Fruit fly (Drosophila melanogaster) whole organism, wandering third instar larva: Measurements from ENCODE around the gene CG7907.

Experiments
- Abd-B ChIP-seq: fragments of >200 bp; optimal IDR thresholded peaks from 2 replicates; lab custom pipeline; 2017; ENCODE audit warnings: missing biosample characterization, missing genetic modification characterization
- CG9705 ChIP-seq: fragments of 200-800 bp; sonication (Bioruptor generic); optimal IDR thresholded peaks from 2 replicates; lab custom pipeline; 2018; ENCODE audit warnings: missing biosample characterization, mild to moderate bottlenecking, missing genetic modification characterization
- CrebA ChIP-seq: fragments of 200-800 bp; sonication (Bioruptor generic); optimal IDR thresholded peaks from 2 replicates; lab custom pipeline; 2016; ENCODE audit warnings: missing biosample characterization, mild to moderate bottlenecking, missing genetic modification characterization, borderline replicate concordance
- Dfd ChIP-seq: fragments of >200 bp; optimal IDR thresholded peaks from 2 replicates; lab custom pipeline; 2017; ENCODE audit warnings: missing biosample characterization, missing genetic modification characterization
- Dif ChIP-seq: fragments of 200-275, 200-300 bp; sonication (Bioruptor generic); optimal IDR thresholded peaks from 2 replicates; lab custom pipeline; 2018; ENCODE audit warnings: missing biosample characterization, missing genetic modification characterization; ENCODE audit not compliant: partially characterized antibody
- GATAd ChIP-seq: sonication (Bioruptor generic); optimal IDR thresholded peaks from 2 replicates; lab custom pipeline; 2016; ENCODE audit warnings: missing biosample characterization, missing genetic modification characterization
- HLH106 ChIP-seq: fragments of 200-800 bp; optimal IDR thresholded peaks from 3 replicates; lab custom pipeline; 2019; ENCODE audit warnings: missing biosample characterization, mild to moderate bottlenecking, missing genetic modification characterization, moderate library complexity
- Hnf4 ChIP-seq: fragments of 200-800 bp; sonication (Bioruptor generic); optimal IDR thresholded peaks from 2 replicates; lab custom pipeline; 2016; ENCODE audit warnings: missing biosample characterization, mild to moderate bottlenecking, missing genetic modification characterization
- Hr78 ChIP-seq: fragments of >200 bp; optimal IDR thresholded peaks from 2 replicates; lab custom pipeline; 2017; ENCODE audit warnings: missing biosample characterization, missing genetic modification characterization
- Hr83 ChIP-seq: fragments of 200-300 bp; sonication (Bioruptor generic); optimal IDR thresholded peaks from 2 replicates; lab custom pipeline; 2016; ENCODE audit warnings: missing biosample characterization, mild to moderate bottlenecking, missing genetic modification characterization, moderate library complexity; ENCODE audit not compliant: poor library complexity, severe bottlenecking
- Jra ChIP-seq: sonication (Bioruptor generic); optimal IDR thresholded peaks from 2 replicates; lab custom pipeline; 2016; ENCODE audit warnings: missing biosample characterization, missing genetic modification characterization
- Mio ChIP-seq: sonication (Bioruptor generic); optimal IDR thresholded peaks from 2 replicates; lab custom pipeline; 2016; ENCODE audit warnings: missing biosample characterization, missing genetic modification characterization
- Myc ChIP-seq: fragments of >200 bp; optimal IDR thresholded peaks from 2 replicates; lab custom pipeline; 2017
- N ChIP-seq: fragments of >200 bp; optimal IDR thresholded peaks from 2 replicates; lab custom pipeline; 2018; ENCODE audit warnings: missing biosample characterization, missing external identifiers, missing genetic modification characterization
- OdsH ChIP-seq: fragments of 200-800 bp; sonication (Bioruptor generic); optimal IDR thresholded peaks from 2 replicates; lab custom pipeline; 2016; ENCODE audit warnings: missing biosample characterization, mild to moderate bottlenecking, missing genetic modification characterization
- Rel ChIP-seq, 2 experiments: fragments of 200-800 bp; sonication (Bioruptor generic) in 1 of 2; optimal IDR thresholded peaks; 2 replicates in 1 of 2; 3 replicates in 1 of 2; lab custom pipeline; 2016 to 2019; ENCODE audit warnings: mild to moderate bottlenecking in 2 of 2, missing biosample characterization in 2 of 2, missing genetic modification characterization in 2 of 2, moderate library complexity in 1 of 2
- Sp1 ChIP-seq: fragments of 200-800 bp; sonication (Bioruptor generic); optimal IDR thresholded peaks from 3 replicates; lab custom pipeline; 2019; ENCODE audit warnings: missing biosample characterization, mild to moderate bottlenecking, missing genetic modification characterization, moderate library complexity
- Vsx2 ChIP-seq: fragments of 200-300, 225-300 bp; sonication (Bioruptor generic); optimal IDR thresholded peaks from 2 replicates; lab custom pipeline; 2018; ENCODE audit warnings: missing biosample characterization, missing genetic modification characterization; ENCODE audit not compliant: partially characterized antibody
- br ChIP-seq: fragments of 200-800 bp; sonication (Bioruptor generic); optimal IDR thresholded peaks from 2 replicates; lab custom pipeline; 2016; ENCODE audit warnings: missing biosample characterization, missing genetic modification characterization
- brk ChIP-seq: fragments of 200-800 bp; sonication (Bioruptor generic); optimal IDR thresholded peaks from 2 replicates; lab custom pipeline; 2016; ENCODE audit warnings: missing biosample characterization, mild to moderate bottlenecking, missing genetic modification characterization
- dl ChIP-seq, 2 experiments: fragments of 175-275, 200-275 bp in 1 of 2; fragments of 200-275 bp in 1 of 2; sonication (Bioruptor generic); optimal IDR thresholded peaks; lab custom pipeline; 2018; ENCODE audit warnings: mild to moderate bottlenecking in 2 of 2, missing biosample characterization in 2 of 2, missing genetic modification characterization in 2 of 2, moderate library complexity in 2 of 2; ENCODE audit not compliant: partially characterized antibody in 2 of 2, insufficient read depth in 1 of 2
- dmrt93B ChIP-seq: fragments of 200-800 bp; sonication (Bioruptor generic); optimal IDR thresholded peaks from 2 replicates; lab custom pipeline; 2018; ENCODE audit warnings: missing biosample characterization, mild to moderate bottlenecking, missing genetic modification characterization
- dsf ChIP-seq: sonication (Bioruptor generic); optimal IDR thresholded peaks from 2 replicates; lab custom pipeline; 2016; ENCODE audit warnings: missing biosample characterization, missing genetic modification characterization, borderline replicate concordance
- ey ChIP-seq: fragments of 200-800 bp; sonication (Bioruptor generic); optimal IDR thresholded peaks from 2 replicates; lab custom pipeline; 2016; ENCODE audit warnings: missing biosample characterization, missing genetic modification characterization
- foxo ChIP-seq, 2 experiments: fragments of 200-800 bp; sonication (Bioruptor generic); optimal IDR thresholded peaks; 2 replicates in 1 of 2; 3 replicates in 1 of 2; lab custom pipeline; 2016 to 2017; ENCODE audit warnings: missing biosample characterization in 2 of 2, missing genetic modification characterization in 2 of 2
- fru ChIP-seq: fragments of 200-800 bp; sonication (Bioruptor generic); optimal IDR thresholded peaks from 3 replicates; lab custom pipeline; 2016; ENCODE audit warnings: missing biosample characterization, mild to moderate bottlenecking, missing genetic modification characterization
- h ChIP-seq: fragments of 200-800 bp; sonication (Bioruptor generic); optimal IDR thresholded peaks from 3 replicates; lab custom pipeline; 2016; ENCODE audit warnings: missing biosample characterization, mild to moderate bottlenecking, missing genetic modification characterization
- jim ChIP-seq: fragments of 175-275, 200-325 bp; sonication (Bioruptor generic); optimal IDR thresholded peaks from 2 replicates; lab custom pipeline; 2016; ENCODE audit warnings: missing biosample characterization, mild to moderate bottlenecking, missing genetic modification characterization
- lola ChIP-seq: fragments of >200 bp; optimal IDR thresholded peaks from 2 replicates; lab custom pipeline; 2017; ENCODE audit warnings: missing biosample characterization, missing genetic modification characterization
- pan ChIP-seq: fragments of >200 bp; optimal IDR thresholded peaks from 2 replicates; lab custom pipeline; 2017
- psq ChIP-seq: fragments of 200-800 bp; sonication (Bioruptor generic); optimal IDR thresholded peaks from 3 replicates; lab custom pipeline; 2017; ENCODE audit warnings: missing biosample characterization, mild to moderate bottlenecking, missing genetic modification characterization, moderate library complexity
- rgr ChIP-seq: fragments of 200-800 bp; sonication (Bioruptor generic); optimal IDR thresholded peaks from 3 replicates; lab custom pipeline; 2016; ENCODE audit warnings: missing biosample characterization, mild to moderate bottlenecking, missing genetic modification characterization
- sage ChIP-seq: fragments of 200-800 bp; sonication (Bioruptor generic); optimal IDR thresholded peaks from 2 replicates; lab custom pipeline; 2016; ENCODE audit warnings: missing biosample characterization, mild to moderate bottlenecking, missing genetic modification characterization
- sv ChIP-seq: fragments of 200-800 bp; sonication (Bioruptor generic); optimal IDR thresholded peaks from 3 replicates; lab custom pipeline; 2016; ENCODE audit warnings: missing biosample characterization, missing genetic modification characterization
- tai ChIP-seq: sonication (Bioruptor generic); optimal IDR thresholded peaks from 2 replicates; lab custom pipeline; 2016; ENCODE audit warnings: missing biosample characterization, missing genetic modification characterization
- usp ChIP-seq: fragments of >200 bp; optimal IDR thresholded peaks from 2 replicates; lab custom pipeline; 2017; ENCODE audit warnings: missing biosample characterization, missing genetic modification characterization
- woc ChIP-seq: sonication (Bioruptor generic); optimal IDR thresholded peaks from 2 replicates; lab custom pipeline; 2016; ENCODE audit warnings: missing biosample characterization, mild to moderate bottlenecking, missing genetic modification characterization

CG7907 gene

DNA sequence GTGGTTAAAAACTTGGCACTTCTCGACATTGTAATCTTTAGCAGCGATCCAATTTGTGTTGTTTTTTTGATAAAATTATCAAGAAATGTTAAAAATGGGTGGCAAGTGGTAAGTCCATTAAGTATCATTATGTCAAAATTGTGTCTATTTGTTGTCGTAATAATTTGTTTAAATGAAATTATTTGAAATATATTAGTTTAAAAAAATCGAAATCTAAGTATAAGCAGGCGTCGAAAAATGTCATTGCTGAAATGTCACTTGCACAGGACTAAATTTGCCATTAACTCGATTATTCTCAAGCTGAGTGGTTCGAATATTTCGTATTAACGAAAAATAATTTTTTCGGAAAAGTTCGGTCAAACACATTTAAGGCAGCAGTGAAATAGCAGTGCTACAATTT is at the start of gene CG7907:
Gene CG7907, plus strand, starts transcription at position 301 of the 400 bp plus-strand sequence.
- no peak for TF ChIP-seq lola
- no peak for TF ChIP-seq CrebA (GFP tag; lab: Kevin White, UChicago)
- no peak for TF ChIP-seq GATAd (GFP tag; lab: Kevin White, UChicago)
- TF ChIP-seq Hnf4 (GFP tag; lab: Kevin White, UChicago): no peak
- no peak for TF ChIP-seq pan (lab: Kevin White, UChicago)
- no peak for TF ChIP-seq woc (GFP tag; lab: Kevin White, UChicago)
- no peak for TF ChIP-seq Myc (lab: Kevin White, UChicago)
- no peak for TF ChIP-seq h (GFP tag; lab: Kevin White, UChicago)
- no peak for TF ChIP-seq Mio (GFP tag; lab: Kevin White, UChicago)
- no peak for TF ChIP-seq Abd-B (GFP tag; lab: Kevin White, UChicago)
- no peak for TF ChIP-seq psq (GFP tag; lab: Kevin White, UChicago)
- TF ChIP-seq Vsx2: no peak
- no peak for TF ChIP-seq tai (GFP tag; lab: Kevin White, UChicago)
- TF ChIP-seq HLH106 (tag; lab: Kevin White, UChicago): no peak
- no peak for TF ChIP-seq brk (GFP tag; lab: Kevin White, UChicago)
- TF ChIP-seq dmrt93B (GFP tag; lab: Kevin White, UChicago): no peak
- TF ChIP-seq fru (GFP tag; lab: Kevin White, UChicago): no peak
- TF ChIP-seq, all 38 proteins: peak for 0

DNA sequence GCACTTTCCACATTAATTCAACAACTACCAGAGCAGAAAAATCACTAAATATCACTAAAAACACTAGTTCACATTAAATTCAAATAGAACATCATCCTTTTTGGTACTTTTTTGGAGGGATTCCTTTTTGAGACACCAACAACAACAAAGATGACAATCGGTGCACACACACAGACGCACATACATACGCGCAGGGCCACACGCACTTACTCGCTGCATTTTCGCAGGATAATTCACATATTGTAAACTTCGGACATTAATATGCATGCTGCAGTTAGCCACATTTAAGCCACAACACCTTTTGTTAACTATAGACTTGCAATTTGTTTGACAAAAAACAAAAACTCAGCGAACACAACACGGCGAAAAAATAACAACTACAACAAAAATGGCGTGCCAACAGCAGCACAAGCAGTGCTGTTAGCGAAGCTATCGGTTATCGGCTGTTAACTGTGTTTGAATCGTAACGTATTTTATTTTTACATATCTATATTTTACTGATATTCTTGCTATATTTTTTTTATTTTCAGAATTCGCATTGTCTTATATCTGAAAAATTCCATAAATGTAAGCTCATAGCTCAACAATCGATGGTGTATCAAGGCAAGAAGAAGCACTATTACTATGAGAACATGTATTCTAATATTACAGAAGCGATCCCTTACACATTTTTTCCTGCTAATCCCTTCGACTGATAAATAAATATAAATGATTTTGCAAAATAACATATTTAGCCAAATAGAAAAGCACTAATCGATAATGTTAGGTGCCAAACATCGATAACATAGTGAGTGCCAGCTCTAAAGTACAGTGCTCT is 44.0 kb upstream of the CG7907 start:
- no peak for TF ChIP-seq GATAd (GFP tag; lab: Kevin White, UChicago)
- peak; percentile 21 for TF ChIP-seq Jra (GFP tag; lab: Kevin White, UChicago)
- TF ChIP-seq, all 38 proteins: peak for 1

DNA sequence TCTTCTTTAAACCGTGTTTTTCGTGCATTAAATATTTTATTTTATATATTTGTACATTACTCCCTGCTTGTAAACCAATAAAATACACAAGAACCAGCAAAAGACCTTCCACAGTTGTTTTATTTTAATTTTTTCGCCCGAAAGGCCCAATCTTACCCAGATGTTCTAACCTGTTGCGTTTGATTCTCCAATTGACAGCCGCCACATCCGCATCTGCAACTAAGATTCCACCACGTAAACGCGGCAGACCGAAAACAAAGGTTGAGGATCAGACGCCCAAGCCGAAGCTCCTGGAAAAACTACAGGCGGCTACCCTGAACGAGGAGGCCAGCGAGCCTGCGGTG is 43.4 kb upstream of the CG7907 start:
- no peak for TF ChIP-seq dsf (GFP tag; lab: Kevin White, UChicago)
- TF ChIP-seq CrebA (GFP tag; lab: Kevin White, UChicago): no peak
- no peak for TF ChIP-seq h (GFP tag; lab: Kevin White, UChicago)
- TF ChIP-seq pan (lab: Kevin White, UChicago): no peak
- no peak for TF ChIP-seq jim (GFP tag; lab: Kevin White, UChicago)
- no peak for TF ChIP-seq Dif (GFP tag; lab: Kevin White, UChicago)
- no peak for TF ChIP-seq Hr78 (GFP tag; lab: Kevin White, UChicago)
- TF ChIP-seq Mio (GFP tag; lab: Kevin White, UChicago): no peak
- TF ChIP-seq ey (GFP tag; lab: Kevin White, UChicago): no peak
- no peak for TF ChIP-seq dmrt93B (GFP tag; lab: Kevin White, UChicago)
- no peak for TF ChIP-seq br (GFP tag; lab: Kevin White, UChicago)
- no peak for TF ChIP-seq Abd-B (GFP tag; lab: Kevin White, UChicago)
- TF ChIP-seq CG9705 (GFP tag; lab: Kevin White, UChicago): no peak

DNA sequence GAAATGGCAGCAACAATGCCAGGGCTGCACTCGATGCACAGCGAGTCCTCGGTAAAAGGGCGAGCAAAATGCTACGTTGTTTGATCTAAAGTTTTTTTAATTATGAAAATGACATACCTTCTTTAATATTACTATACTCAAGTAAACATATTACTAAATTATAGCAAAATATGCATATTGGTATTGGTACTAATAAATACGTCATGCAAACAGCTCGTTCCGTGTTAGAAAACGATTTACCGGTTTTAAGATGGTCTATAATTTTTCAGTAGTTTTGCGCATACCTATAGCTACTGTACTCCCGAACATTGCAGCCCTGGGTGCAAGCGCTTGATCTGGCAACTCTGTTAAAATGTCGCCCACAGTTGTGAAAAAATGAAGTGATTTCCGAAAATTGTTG is 38.3 kb upstream of the CG7907 start:
- peak; percentile 97 for TF ChIP-seq rgr (GFP tag; lab: Kevin White, UChicago)
- peak; percentile 96 for TF ChIP-seq sv (GFP tag; lab: Kevin White, UChicago)
- peak; percentile 96 for TF ChIP-seq Sp1 (GFP tag; lab: Kevin White, UChicago)
- no peak for TF ChIP-seq CrebA (GFP tag; lab: Kevin White, UChicago)
- no peak for TF ChIP-seq Hr78 (GFP tag; lab: Kevin White, UChicago)
- no peak for TF ChIP-seq brk (GFP tag; lab: Kevin White, UChicago)
- TF ChIP-seq jim (GFP tag; lab: Kevin White, UChicago): peak; percentile 46
- TF ChIP-seq Vsx2: no peak
- TF ChIP-seq Hnf4 (GFP tag; lab: Kevin White, UChicago): peak; percentile 94
- no peak for TF ChIP-seq Dif (GFP tag; lab: Kevin White, UChicago)
- TF ChIP-seq Rel (GFP tag; optimal IDR thresholded peaks at IDR 0.05; lab: Kevin White, UChicago): no peak
- TF ChIP-seq Rel (tag; optimal IDR thresholded peaks at IDR 0.05; lab: Kevin White, UChicago): peak; percentile 88
- TF ChIP-seq Mio (GFP tag; lab: Kevin White, UChicago): peak; percentile 79
- TF ChIP-seq Hr83 (GFP tag; lab: Kevin White, UChicago): no peak
- TF ChIP-seq sage (GFP tag; lab: Kevin White, UChicago): no peak
- peak; percentile 97 for TF ChIP-seq fru (GFP tag; lab: Kevin White, UChicago)
- no peak for TF ChIP-seq dl (GFP tag; optimal IDR thresholded peaks at IDR 0.05; lab: Kevin White, UChicago; ENCODE audit: insufficient read depth in 1 of 2, partially characterized antibody in 2 of 2)
- peak; percentile 98 for TF ChIP-seq dmrt93B (GFP tag; lab: Kevin White, UChicago)
- no peak for TF ChIP-seq tai (GFP tag; lab: Kevin White, UChicago)
- peak; percentile 43 for TF ChIP-seq GATAd (GFP tag; lab: Kevin White, UChicago)
- TF ChIP-seq usp: no peak
- TF ChIP-seq N (GFP tag; lab: Kevin White, UChicago): no peak
- no peak for TF ChIP-seq Dfd (GFP tag; lab: Kevin White, UChicago)
- peak; percentile 99 for TF ChIP-seq CG9705 (GFP tag; lab: Kevin White, UChicago)
- peak; percentile 95 for TF ChIP-seq OdsH (GFP tag; lab: Kevin White, UChicago)
- peak; percentile 89 for TF ChIP-seq dsf (GFP tag; lab: Kevin White, UChicago)
- no peak for TF ChIP-seq Abd-B (GFP tag; lab: Kevin White, UChicago)
- peak; percentile 86 for TF ChIP-seq Jra (GFP tag; lab: Kevin White, UChicago)
- TF ChIP-seq psq (GFP tag; lab: Kevin White, UChicago): peak; percentile 93
- peak; percentile 96 for TF ChIP-seq h (GFP tag; lab: Kevin White, UChicago)
- TF ChIP-seq pan (lab: Kevin White, UChicago): no peak
- peak; percentile 17 for TF ChIP-seq Myc (lab: Kevin White, UChicago)
- peak; percentile 96 for TF ChIP-seq ey (GFP tag; lab: Kevin White, UChicago)
- peak; percentile 44 to 98 for TF ChIP-seq foxo (GFP tag; optimal IDR thresholded peaks at IDR 0.05; lab: Kevin White, UChicago)
